Worm (Caenorhabditis elegans) whole organism, mixed stage, embryonic: ENCODE results near the gene mam-6.

Source experiments
- M03D4.4 ChIP-seq: sonication (generic microtip); optimal IDR thresholded peaks from 2 replicates; lab custom pipeline; 2017; ENCODE audit warnings: mild to moderate bottlenecking, missing genetic modification characterization, missing compliant biosample characterization
- bed-3 ChIP-seq: fragments of 200-800 bp; sonication (Bioruptor generic); optimal IDR thresholded peaks from 3 replicates; lab custom pipeline; 2018; ENCODE audit warnings: mild to moderate bottlenecking, missing genetic modification characterization, moderate library complexity, missing compliant biosample characterization
- blmp-1 ChIP-seq: fragments of 150-350 bp; optimal IDR thresholded peaks from 2 replicates; lab custom pipeline; 2014; ENCODE audit warnings: missing biosample characterization, missing genetic modification characterization
- ceh-39 ChIP-seq: fragments of 150-350 bp; optimal IDR thresholded peaks from 2 replicates; lab custom pipeline; 2014; ENCODE audit warnings: missing biosample characterization, missing genetic modification characterization
- ceh-43 ChIP-seq: fragments of 200-800 bp; sonication (Bioruptor generic); optimal IDR thresholded peaks from 2 replicates; lab custom pipeline; 2018; ENCODE audit warnings: mild to moderate bottlenecking, missing genetic modification characterization, moderate library complexity, missing compliant biosample characterization
- ceh-83 ChIP-seq: fragments of 200-800 bp; sonication (Bioruptor generic); optimal IDR thresholded peaks from 2 replicates; lab custom pipeline; 2018; ENCODE audit warnings: mild to moderate bottlenecking, missing genetic modification characterization, missing compliant biosample characterization
- cnd-1 ChIP-seq: fragments of 200-800 bp; sonication (Bioruptor generic); optimal IDR thresholded peaks from 2 replicates; lab custom pipeline; 2018; ENCODE audit warnings: mild to moderate bottlenecking, missing genetic modification characterization, missing compliant biosample characterization
- elt-3 ChIP-seq: fragments of 150-350 bp; optimal IDR thresholded peaks from 2 replicates; lab custom pipeline; 2014; ENCODE audit warnings: missing biosample characterization, missing genetic modification characterization
- flh-1 ChIP-seq: fragments of 200-800 bp; sonication (Bioruptor generic); optimal IDR thresholded peaks from 2 replicates; lab custom pipeline; 2018; ENCODE audit warnings: mild to moderate bottlenecking, missing genetic modification characterization, moderate library complexity, missing compliant biosample characterization
- ham-2 ChIP-seq: fragments of 200-800 bp; sonication (Bioruptor generic); optimal IDR thresholded peaks from 2 replicates; lab custom pipeline; 2018; ENCODE audit warnings: mild to moderate bottlenecking, missing genetic modification characterization, missing compliant biosample characterization
- hlh-1 ChIP-seq: fragments of 150-350 bp; optimal IDR thresholded peaks from 2 replicates; lab custom pipeline; 2014; ENCODE audit warnings: missing biosample characterization, missing genetic modification reagents, missing genetic modification characterization
- lin-32 ChIP-seq: fragments of 200-800 bp; sonication (Bioruptor generic); optimal IDR thresholded peaks from 2 replicates; lab custom pipeline; 2018; ENCODE audit warnings: mild to moderate bottlenecking, missing genetic modification characterization, missing compliant biosample characterization
- mab-5 ChIP-seq: fragments of 150-350 bp; optimal IDR thresholded peaks from 2 replicates; lab custom pipeline; 2014; ENCODE audit warnings: missing biosample characterization, missing genetic modification characterization
- mep-1 ChIP-seq: fragments of 150-350 bp; optimal IDR thresholded peaks from 2 replicates; lab custom pipeline; 2017; ENCODE audit warnings: missing biosample characterization, missing genetic modification reagents, missing genetic modification characterization, inconsistent platforms
- mls-2 ChIP-seq: sonication (generic microtip); optimal IDR thresholded peaks from 2 replicates; lab custom pipeline; 2016; ENCODE audit warnings: mild to moderate bottlenecking, missing genetic modification characterization, moderate library complexity, missing compliant biosample characterization
- nhr-12 ChIP-seq: fragments of 150-350 bp; optimal IDR thresholded peaks from 2 replicates; lab custom pipeline; 2014; ENCODE audit warnings: missing biosample characterization, missing genetic modification characterization
- nhr-2 ChIP-seq: fragments of 150-350 bp; optimal IDR thresholded peaks from 2 replicates; lab custom pipeline; 2014; ENCODE audit warnings: missing biosample characterization, missing genetic modification characterization
- nhr-237 ChIP-seq: fragments of 150-350 bp; optimal IDR thresholded peaks from 2 replicates; lab custom pipeline; 2014; ENCODE audit warnings: missing biosample characterization, missing genetic modification characterization
- nhr-28 ChIP-seq: fragments of 150-350 bp; optimal IDR thresholded peaks from 2 replicates; lab custom pipeline; 2014; ENCODE audit warnings: missing biosample characterization, missing genetic modification characterization
- nhr-76 ChIP-seq: sonication (generic microtip); optimal IDR thresholded peaks from 2 replicates; lab custom pipeline; 2017; ENCODE audit warnings: missing biosample characterization, missing genetic modification characterization
- pha-4 ChIP-seq: fragments of 150-350 bp; optimal IDR thresholded peaks from 2 replicates; lab custom pipeline; 2018; ENCODE audit warnings: missing biosample characterization, missing genetic modification reagents, missing genetic modification characterization
- sem-2 ChIP-seq: fragments of 200-800 bp; sonication (Bioruptor generic); optimal IDR thresholded peaks from 2 replicates; lab custom pipeline; 2018; ENCODE audit warnings: mild to moderate bottlenecking, missing genetic modification characterization, missing compliant biosample characterization
- snpc-4 ChIP-seq: fragments of 150-350 bp; optimal IDR thresholded peaks from 2 replicates; lab custom pipeline; 2014; ENCODE audit warnings: missing biosample characterization, missing genetic modification characterization
- sptf-1 ChIP-seq: sonication (generic microtip); optimal IDR thresholded peaks from 2 replicates; lab custom pipeline; 2017; ENCODE audit warnings: mild to moderate bottlenecking, missing genetic modification characterization, moderate library complexity, missing compliant biosample characterization
- unc-120 ChIP-seq: sonication (generic microtip); optimal IDR thresholded peaks from 2 replicates; lab custom pipeline; 2017; ENCODE audit warnings: missing genetic modification characterization, missing compliant biosample characterization; ENCODE audit not compliant: poor library complexity, severe bottlenecking
- unc-39 ChIP-seq: fragments of 150-350 bp; optimal IDR thresholded peaks from 2 replicates; lab custom pipeline; 2014; ENCODE audit warnings: missing biosample characterization, missing genetic modification characterization
- unc-62 ChIP-seq: fragments of 150-350 bp; optimal IDR thresholded peaks from 2 replicates; lab custom pipeline; 2014; ENCODE audit warnings: missing biosample characterization, missing genetic modification reagents, missing genetic modification characterization
- zip-8 ChIP-seq: fragments of 150-350 bp; optimal IDR thresholded peaks from 2 replicates; lab custom pipeline; 2014; ENCODE audit warnings: missing biosample characterization, missing genetic modification characterization

Gene mam-6

DNA sequence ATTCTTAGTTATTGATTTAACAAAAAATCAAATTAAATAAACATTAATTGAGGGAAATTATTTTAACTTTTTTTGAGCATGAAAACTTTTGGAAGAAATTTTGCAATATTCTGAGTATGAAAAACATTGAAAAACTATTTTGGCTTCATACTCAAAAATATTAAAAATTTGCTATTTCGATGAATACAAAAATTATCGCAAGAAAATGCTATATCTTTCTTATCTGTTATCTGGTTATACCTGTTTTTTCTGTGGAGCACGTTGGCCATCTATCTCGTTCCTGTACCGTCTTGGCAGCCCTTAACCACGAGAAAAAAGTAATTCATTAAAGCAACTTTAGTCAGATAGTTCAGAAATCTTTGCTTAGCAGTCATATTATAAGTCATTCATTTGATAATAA, 11.2 kb downstream of the mam-6 start:
- TF ChIP-seq unc-39 (no peak), ceh-43 (GFP tag; lab: Kevin White, UChicago) (no peak), nhr-76 (tag; lab: Kevin White, UChicago) (no peak), snpc-4 (tag; lab: Kevin White, UChicago) (no peak), ham-2 (GFP tag; lab: Kevin White, UChicago) (no peak), blmp-1 (no peak), mab-5 (no peak), pha-4 (no peak), ceh-83 (no peak), hlh-1 (tag; lab: Kevin White, UChicago) (no peak), sptf-1 (tag; lab: Kevin White, UChicago) (no peak), mep-1 (tag; lab: Kevin White, UChicago) (no peak), unc-120 (tag; lab: Kevin White, UChicago) (no peak), bed-3 (GFP tag; lab: Kevin White, UChicago) (no peak)

DNA sequence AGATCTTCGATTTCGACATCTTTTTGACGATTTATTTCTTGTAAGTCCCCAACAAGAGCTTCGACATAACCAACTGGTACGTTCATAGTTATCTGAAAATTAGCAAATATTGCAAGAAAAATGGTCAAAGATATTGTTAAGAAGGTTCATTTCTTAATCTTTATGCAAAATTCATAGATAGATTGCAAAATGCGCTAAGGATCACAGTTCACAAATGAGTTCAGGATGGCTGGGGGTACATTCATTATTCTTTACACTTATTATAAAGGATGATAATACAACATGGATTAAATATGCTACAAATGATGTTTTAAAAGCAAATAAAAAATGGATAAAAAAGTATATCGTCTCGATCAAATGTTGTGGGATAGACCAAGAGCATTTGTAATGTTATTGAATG, 12.4 kb downstream of the mam-6 start, which contains the start of gene H03G16.5:
H03G16.5 (minus strand) TSS at position 101 of the 400 bp plus-strand sequence.
- TF ChIP-seq hlh-1 (tag; lab: Kevin White, UChicago), result no peak
- TF ChIP-seq mep-1 (tag; lab: Kevin White, UChicago), result no peak
- no peak for TF ChIP-seq M03D4.4 (tag; lab: Kevin White, UChicago)
- no peak for TF ChIP-seq lin-32 (GFP tag; lab: Kevin White, UChicago)
- TF ChIP-seq sem-2 (GFP tag; lab: Kevin White, UChicago), result no peak
- TF ChIP-seq bed-3 (GFP tag; lab: Kevin White, UChicago), result no peak
- no peak for TF ChIP-seq mab-5
- TF ChIP-seq nhr-2 (tag; lab: Kevin White, UChicago), result no peak
- TF ChIP-seq zip-8 (tag; lab: Kevin White, UChicago), result no peak
- TF ChIP-seq ham-2 (GFP tag; lab: Kevin White, UChicago), result no peak
- TF ChIP-seq elt-3 (tag; lab: Kevin White, UChicago), result no peak
- TF ChIP-seq ceh-39, result no peak
- no peak for TF ChIP-seq sptf-1 (tag; lab: Kevin White, UChicago)
- no peak for TF ChIP-seq pha-4
- no peak for TF ChIP-seq ceh-43 (GFP tag; lab: Kevin White, UChicago)

DNA sequence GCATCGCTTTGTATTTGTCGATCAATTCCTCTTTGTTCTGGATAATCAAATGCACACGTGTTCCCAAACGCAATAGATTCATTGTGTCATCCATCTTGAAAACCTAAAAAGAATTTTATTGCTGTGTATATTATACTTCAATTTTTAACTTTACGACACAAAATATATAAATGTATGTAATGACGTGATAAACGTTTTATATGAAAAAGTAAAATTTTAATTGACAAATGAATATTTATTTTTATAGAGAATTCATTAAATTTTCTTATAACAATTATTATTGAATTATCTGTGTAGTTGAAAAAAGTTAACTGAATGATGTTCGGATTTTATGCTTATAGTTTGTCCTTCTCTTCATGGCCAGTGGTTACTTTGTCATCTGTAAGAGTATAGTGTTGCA, 13.2 kb downstream of the mam-6 start, which contains the start of gene H03G16.7:
H03G16.7 (minus strand) TSS at position 101 of the 400 bp plus-strand sequence.
- no peak for TF ChIP-seq unc-39
- no peak for TF ChIP-seq cnd-1 (tag; lab: Kevin White, UChicago)
- TF ChIP-seq flh-1 (GFP tag; lab: Kevin White, UChicago), result no peak
- no peak for TF ChIP-seq unc-62 (GFP tag; lab: Kevin White, UChicago)
- TF ChIP-seq, all 35 proteins: peak for 0

DNA sequence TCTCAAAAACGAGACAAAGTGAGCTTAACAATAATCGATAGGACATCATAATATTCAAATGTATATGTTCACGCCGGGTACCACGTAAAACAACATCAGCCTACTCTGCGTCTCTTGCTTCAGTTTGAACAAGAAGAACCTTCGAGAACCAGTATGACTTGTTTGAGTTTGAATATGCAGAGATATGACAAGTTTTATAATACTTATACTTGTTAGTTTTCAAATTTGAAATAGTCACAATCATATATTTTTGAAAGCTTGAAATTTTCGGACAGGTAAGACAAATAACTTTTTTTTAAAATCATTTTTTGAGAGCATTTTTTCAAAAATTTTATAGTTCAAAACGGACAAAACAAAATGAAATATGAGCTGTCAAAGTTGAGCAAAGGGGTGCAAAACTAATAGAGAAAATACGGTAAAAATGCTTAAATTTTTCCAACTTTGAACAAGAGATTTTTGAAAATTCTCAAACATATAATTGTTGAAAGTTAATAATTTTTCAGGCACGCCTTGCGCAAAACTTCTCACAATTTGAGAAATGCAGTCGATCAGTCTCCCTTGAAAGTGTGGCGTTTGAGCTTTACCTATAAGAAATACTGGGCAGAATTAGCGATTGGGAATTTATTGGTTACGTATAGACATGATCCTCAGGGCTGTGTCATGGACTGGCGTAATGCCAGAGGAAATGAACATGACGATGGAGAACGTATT, 15.8 kb downstream of the mam-6 start, which contains the start of gene H03G16.1:
H03G16.1 (plus strand) TSS at position 661 of the 711 bp plus-strand sequence.
- no peak for TF ChIP-seq cnd-1 (tag; lab: Kevin White, UChicago)
- TF ChIP-seq ceh-43 (GFP tag; lab: Kevin White, UChicago), result no peak
- TF ChIP-seq nhr-12 (tag; lab: Kevin White, UChicago), result no peak
- TF ChIP-seq flh-1 (GFP tag; lab: Kevin White, UChicago), result no peak
- TF ChIP-seq nhr-237 (tag; lab: Kevin White, UChicago), result no peak
- TF ChIP-seq blmp-1, result no peak
- TF ChIP-seq unc-39, result no peak
- TF ChIP-seq snpc-4 (tag; lab: Kevin White, UChicago), result no peak
- TF ChIP-seq ceh-83, result no peak
- TF ChIP-seq hlh-1 (tag; lab: Kevin White, UChicago), result no peak
- TF ChIP-seq ham-2 (GFP tag; lab: Kevin White, UChicago), result no peak
- TF ChIP-seq lin-32 (GFP tag; lab: Kevin White, UChicago), result no peak
- no peak for TF ChIP-seq elt-3 (tag; lab: Kevin White, UChicago)
- no peak for TF ChIP-seq sem-2 (GFP tag; lab: Kevin White, UChicago)
- TF ChIP-seq nhr-28 (tag; lab: Kevin White, UChicago), result no peak

DNA sequence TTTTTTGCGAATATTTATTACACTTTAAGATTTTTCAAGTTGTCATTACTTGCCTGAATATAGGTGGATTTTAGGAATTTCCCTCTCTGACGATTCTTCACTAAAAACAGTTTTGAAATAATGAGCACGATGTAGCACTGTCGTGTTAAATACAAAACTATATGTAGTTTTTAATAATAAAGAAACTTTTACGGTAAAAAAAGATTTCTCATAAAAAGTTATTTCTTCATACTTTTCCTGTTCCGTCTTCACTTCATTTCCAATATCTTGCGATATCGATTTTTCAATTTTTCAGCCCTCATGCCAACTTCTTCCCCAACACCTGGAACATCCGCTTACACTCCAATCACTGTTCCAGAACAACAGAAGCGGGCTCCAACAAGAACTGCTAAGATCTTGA, 16.8 kb downstream of the mam-6 start, which contains the start of gene H03G16.6:
H03G16.6 (plus strand) TSS at position 301 of the 400 bp plus-strand sequence.
- no peak for TF ChIP-seq mls-2 (tag; lab: Kevin White, UChicago)
- no peak for TF ChIP-seq mab-5
- no peak for TF ChIP-seq unc-39
- TF ChIP-seq nhr-28 (tag; lab: Kevin White, UChicago), result no peak
- TF ChIP-seq, all 35 proteins: peak for 0
